Fruit fly (Drosophila melanogaster) whole organism, larva: ENCODE results near the gene CG6569.

Source experiments
- noc ChIP-seq: fragments of 200-800 bp; sonication (Bioruptor generic); optimal IDR thresholded peaks from 3 replicates; lab custom pipeline; 2019; ENCODE audit warnings: missing biosample characterization, mild to moderate bottlenecking, missing genetic modification characterization, moderate library complexity

Gene CG6569

DNA sequence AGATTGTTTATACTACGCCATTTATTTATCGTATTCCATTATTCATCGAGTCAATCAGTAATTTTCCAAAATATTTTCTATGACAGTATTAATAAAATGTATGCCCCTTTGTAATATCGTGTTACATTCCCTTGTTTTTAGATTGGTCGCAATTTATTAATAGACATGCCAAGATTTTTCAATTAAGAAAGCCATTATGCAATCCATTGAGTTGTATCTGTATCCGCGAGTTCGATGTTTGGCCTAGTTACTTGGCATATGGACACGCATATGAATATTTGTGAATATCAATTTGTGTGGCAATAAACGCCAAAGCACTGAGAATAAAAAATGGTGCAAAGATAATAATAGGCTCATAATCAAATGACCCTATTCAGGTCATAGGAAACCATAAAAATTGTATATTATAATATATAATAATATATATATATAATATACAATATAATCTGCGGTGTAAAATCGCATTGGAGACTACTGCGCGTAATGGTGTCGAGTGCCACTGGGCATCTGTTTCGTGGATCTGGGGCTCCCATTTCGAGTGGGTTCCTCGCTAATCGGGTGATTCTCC lies 3.8 kb downstream of the CG6569 start:
- TF ChIP-seq noc, result no peak

dm6 chr3R:21862868-21863267 lies 4.9 kb downstream of the CG6569 start:
- no peak for TF ChIP-seq noc

dm6 chr3R:21862137-21862850 lies 5.4 kb downstream of the CG6569 start:
- TF ChIP-seq noc, result no peak

dm6 chr3R:21859509-21859908 lies 8.2 kb downstream of the CG6569 start:
- no peak for TF ChIP-seq noc

DNA sequence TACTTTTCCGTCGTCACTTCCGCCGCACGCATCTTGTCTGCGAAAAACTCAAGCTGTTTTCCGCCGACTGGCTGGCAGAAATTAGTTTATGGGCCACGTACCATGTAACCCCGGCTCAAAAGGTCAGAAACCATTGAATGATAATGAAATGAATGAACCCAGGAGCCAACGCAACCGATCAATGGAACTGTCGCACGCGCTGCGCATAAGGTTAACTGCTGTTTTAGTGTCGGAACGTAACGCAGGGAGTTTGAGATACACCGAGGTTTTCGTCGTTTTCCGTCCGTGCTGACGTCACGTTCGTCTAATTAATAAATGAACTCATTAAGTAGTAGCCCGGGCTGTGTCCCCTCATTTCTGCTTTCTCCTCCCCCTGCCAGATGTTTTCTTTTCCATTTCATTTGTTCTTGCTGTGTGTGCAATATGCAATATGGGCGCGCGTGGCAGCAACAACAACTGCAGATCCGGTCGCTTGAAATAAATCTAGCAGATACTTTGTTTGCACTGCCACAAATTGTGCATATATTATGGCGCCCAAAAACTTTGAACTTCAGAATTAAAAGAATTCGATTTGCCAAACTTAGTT lies 9.3 kb downstream of the CG6569 start:
- TF ChIP-seq noc, result no peak

dm6 chr3R:21857509-21857908 lies 10.2 kb downstream of the CG6569 start:
- TF ChIP-seq noc, result no peak

- no peak for TF ChIP-seq noc
Observed at dm6 chr3R:21856873-21857243, 10.9 kb downstream of the CG6569 start.

dm6 chr3R:21856098-21856872 lies 11.4 kb downstream of the CG6569 start, which contains the start of gene glec:
Gene glec, minus strand, starts transcription at chr3R:21856266.
- peak; percentile 19 for TF ChIP-seq noc

DNA sequence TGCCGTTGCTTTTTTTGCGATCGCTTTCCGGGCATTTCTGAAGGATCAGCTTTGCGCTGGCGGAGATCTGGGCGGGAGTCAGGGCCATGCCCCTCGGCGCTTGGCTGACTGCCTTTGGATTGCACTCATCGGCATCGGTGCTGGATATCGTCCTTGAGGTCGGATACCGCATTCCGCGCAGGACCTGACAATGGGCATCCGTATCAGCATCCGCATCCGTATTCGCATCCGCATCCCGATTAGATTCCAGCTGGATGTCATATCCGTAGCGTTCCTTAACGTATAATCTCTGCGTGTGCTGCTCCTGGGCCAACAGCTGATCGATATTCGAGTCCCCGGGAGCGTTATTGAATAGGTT lies 12.3 kb downstream of the CG6569 start:
- TF ChIP-seq noc, result no peak

DNA sequence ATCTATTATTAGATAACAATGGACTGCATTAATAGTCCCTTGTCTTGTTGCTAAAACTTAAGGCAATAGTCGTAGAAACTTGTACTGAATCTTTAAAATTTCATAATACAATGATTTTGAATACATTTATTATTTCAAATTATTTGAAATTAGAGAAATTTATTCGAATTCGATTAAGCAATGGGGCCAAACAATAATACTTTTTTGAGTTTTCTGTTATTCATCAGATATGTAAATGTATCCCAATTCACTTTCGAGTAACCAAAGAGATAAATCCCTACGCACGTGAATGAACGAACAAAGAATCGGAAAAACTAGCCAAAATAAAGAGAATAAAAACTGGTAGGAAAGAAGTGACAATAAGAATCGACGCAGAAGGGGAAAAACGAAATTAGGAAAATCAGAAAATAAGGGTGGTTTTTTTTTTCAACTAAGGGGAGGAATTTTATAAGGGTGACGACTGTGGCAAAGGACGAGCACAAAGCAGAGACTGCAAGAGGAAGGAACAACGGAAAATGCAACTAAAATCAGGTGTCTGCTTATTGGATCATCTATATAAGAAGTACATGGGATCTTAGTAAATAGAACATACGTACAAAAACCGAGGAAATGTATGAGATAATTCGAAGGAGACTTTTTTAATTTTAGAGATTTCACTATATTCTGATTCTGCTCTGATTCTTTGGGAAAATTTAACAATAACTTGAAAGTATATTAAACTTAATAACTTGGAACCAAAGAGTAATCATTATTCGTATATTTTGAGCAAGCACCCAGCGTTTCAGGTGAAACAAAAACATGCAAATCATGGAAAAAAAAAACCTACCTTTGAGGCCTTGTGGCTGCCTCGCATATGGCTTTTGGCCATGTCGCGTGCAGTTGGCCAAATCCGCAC lies 12.9 kb downstream of the CG6569 start:
- TF ChIP-seq noc, result no peak

DNA sequence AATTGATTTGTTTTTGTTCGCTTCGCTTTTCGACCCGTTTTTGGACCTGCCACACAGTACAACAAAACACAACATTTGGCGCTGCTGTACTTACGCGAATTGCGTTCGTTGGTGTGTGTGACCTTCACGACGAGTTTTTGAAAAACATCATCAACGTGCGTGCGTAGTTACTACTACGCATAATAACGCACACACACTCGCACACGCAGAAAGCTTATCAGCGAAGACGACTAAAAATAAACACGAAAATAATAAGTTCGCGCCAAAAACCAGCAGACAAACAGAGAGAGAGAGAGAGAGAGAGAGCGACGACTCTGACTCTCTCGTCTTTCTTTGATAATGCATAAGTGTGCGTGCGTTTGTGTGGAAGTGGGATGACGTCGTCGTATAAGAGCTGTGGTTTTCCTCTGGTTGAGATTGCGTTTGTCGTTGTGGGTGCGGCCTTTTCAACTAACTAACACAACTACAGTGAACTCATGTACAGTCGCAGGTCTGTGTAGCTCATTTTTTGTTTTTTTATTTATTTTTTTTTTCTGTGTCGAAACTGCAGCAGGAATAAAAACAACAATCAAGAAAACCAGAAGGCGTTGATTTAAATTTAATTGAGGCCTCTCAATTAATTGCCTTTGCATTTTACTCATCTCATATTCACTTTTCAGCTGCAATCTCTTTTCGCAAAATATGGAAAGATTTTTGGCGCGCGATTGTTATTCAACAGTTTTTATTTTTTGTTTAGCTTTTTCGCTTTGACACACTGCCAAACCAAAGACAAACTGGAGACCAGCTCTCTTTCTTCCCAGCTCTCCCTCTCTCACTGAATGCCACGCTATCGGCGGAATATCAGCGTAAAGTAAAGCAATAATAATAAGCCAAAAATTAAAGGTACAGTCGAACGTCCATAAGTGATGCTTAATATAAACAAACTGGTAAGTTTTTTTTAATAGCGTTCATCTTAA lies 13.8 kb downstream of the CG6569 start:
- no peak for TF ChIP-seq noc

DNA sequence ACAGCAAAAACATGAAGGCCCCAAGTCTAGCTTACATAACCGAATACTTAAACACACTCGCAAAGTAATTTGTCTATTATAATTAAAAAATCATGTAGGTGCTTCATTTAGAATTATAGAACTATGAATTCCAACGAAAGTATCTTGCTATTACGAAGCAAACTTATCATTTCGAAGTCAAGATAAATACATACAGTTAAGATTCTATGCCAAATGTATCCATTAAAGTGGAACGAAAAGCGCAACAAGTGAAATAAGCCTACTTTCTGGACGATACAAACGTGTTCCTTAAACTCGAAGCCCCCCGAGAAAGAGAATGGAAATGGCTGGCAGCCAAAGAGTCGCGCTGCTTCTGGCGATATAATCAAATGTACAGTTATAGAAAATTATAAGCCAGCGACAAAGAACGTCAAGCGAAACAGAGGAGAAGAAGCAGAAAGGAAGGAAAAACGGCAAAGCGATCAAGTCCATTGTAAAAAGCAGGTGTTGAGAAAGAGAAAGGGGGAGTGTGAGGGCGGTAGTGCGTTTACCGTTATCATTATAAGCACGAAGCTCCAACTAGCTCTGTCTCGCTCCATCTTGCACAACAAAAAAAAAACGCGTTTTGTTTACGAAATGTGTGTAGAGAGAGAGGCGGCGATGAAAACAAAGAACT lies 15.0 kb downstream of the CG6569 start:
- peak; percentile 23 for TF ChIP-seq noc

- no peak for TF ChIP-seq noc
Observed at dm6 chr3R:21851592-21852578, 15.8 kb downstream of the CG6569 start.
